Fruit fly (Drosophila melanogaster): ENCODE data around the gene Gr93b.

Gr93b gene

dm6 chr3R:21870158-21870971, 26.8 kb upstream of the Gr93b start, which contains the start of gene CG31431 (continued):
- TF ChIP-seq CG30020 (tag; optimal IDR thresholded peaks at IDR 0.05): peak; percentile 77
- peak; percentile 96 for TF ChIP-seq CG4404 (GFP tag; IDR thresholded peaks at IDR 0.05)
- peak; percentile 95 for TF ChIP-seq klu (GFP tag; IDR thresholded peaks at IDR 0.05)
- peak; percentile 97 for TF ChIP-seq Fer2 (tag; optimal IDR thresholded peaks at IDR 0.05)
- TF ChIP-seq CG1233 (GFP tag; optimal IDR thresholded peaks at IDR 0.05): peak; percentile 97
- peak; percentile 95 for TF ChIP-seq scrt (GFP tag; optimal IDR thresholded peaks at IDR 0.05)
- TF ChIP-seq CG8388 (GFP tag; optimal IDR thresholded peaks at IDR 0.05): peak; percentile 93
- peak; percentile 98 for TF ChIP-seq tgo (GFP tag; IDR thresholded peaks at IDR 0.05)
- TF ChIP-seq CG6813 (GFP tag; optimal IDR thresholded peaks at IDR 0.05): peak; percentile 98
- TF ChIP-seq Xrp1 (GFP tag; IDR thresholded peaks at IDR 0.05): peak; percentile 97
- TF ChIP-seq CG12236 (GFP tag; optimal IDR thresholded peaks at IDR 0.05): peak; percentile 93
- peak; percentile 98 for TF ChIP-seq Meics (GFP tag; optimal IDR thresholded peaks at IDR 0.05)
- TF ChIP-seq CG14014 (GFP tag; IDR thresholded peaks at IDR 0.05): peak; percentile 98
- TF ChIP-seq peb (GFP tag; IDR thresholded peaks at IDR 0.05): peak; percentile 90
- peak; percentile 83 for TF ChIP-seq YL-1 (GFP tag; optimal IDR thresholded peaks at IDR 0.05)
- peak; percentile 97 for TF ChIP-seq CG30403 (GFP tag; optimal IDR thresholded peaks at IDR 0.05)
- TF ChIP-seq CG2129 (GFP tag; IDR thresholded peaks at IDR 0.05; ENCODE audit: partially characterized antibody): no peak
- peak; percentile 95 for TF ChIP-seq kay (GFP tag; optimal IDR thresholded peaks at IDR 0.05)
- peak; percentile 92 for TF ChIP-seq sqz (GFP tag; optimal IDR thresholded peaks at IDR 0.05)
- peak; percentile 96 for TF ChIP-seq cas (GFP tag; IDR thresholded peaks at IDR 0.05)
- peak; percentile 97 for TF ChIP-seq zen (tag; optimal IDR thresholded peaks at IDR 0.05)
- peak; percentile 97 for TF ChIP-seq CG31441 (GFP tag; IDR thresholded peaks at IDR 0.05)
- TF ChIP-seq CG8924 (tag; optimal IDR thresholded peaks at IDR 0.05): peak; percentile 98
- peak; percentile 84 for TF ChIP-seq CkIIα-i1 (GFP tag; IDR thresholded peaks at IDR 0.05)
- TF ChIP-seq NfI (GFP tag; optimal IDR thresholded peaks at IDR 0.05): peak; percentile 96
- TF ChIP-seq Ets97D (GFP tag; optimal IDR thresholded peaks at IDR 0.05): peak; percentile 90
- no peak for TF ChIP-seq Doc3 (GFP tag; IDR thresholded peaks at IDR 0.05; ENCODE audit: partially characterized antibody)
- TF ChIP-seq sima (GFP tag; optimal IDR thresholded peaks at IDR 0.05): peak; percentile 94
- peak; percentile 97 for TF ChIP-seq ara (GFP tag; IDR thresholded peaks at IDR 0.05)
- TF ChIP-seq Abd-B (GFP tag; optimal IDR thresholded peaks at IDR 0.05): peak; percentile 93
- TF ChIP-seq cato (GFP tag; optimal IDR thresholded peaks at IDR 0.05; ENCODE audit: borderline replicate concordance): peak; percentile 93
- TF ChIP-seq phol (tag; optimal IDR thresholded peaks at IDR 0.05): peak; percentile 94
- TF ChIP-seq CG18599 (GFP tag; optimal IDR thresholded peaks at IDR 0.05): peak; percentile 99
- TF ChIP-seq Eip74EF (GFP tag; optimal IDR thresholded peaks at IDR 0.05): peak in 1 of 2 experiments; percentile 96
- TF ChIP-seq CG12942 (GFP tag; optimal IDR thresholded peaks at IDR 0.05): peak; percentile 95
- peak; percentile 99 for TF ChIP-seq slbo (GFP tag; IDR thresholded peaks at IDR 0.05)
- peak; percentile 98 for TF ChIP-seq CG2678 (tag; optimal IDR thresholded peaks at IDR 0.05)
- peak; percentile 95 for TF ChIP-seq CG10147 (GFP tag; optimal IDR thresholded peaks at IDR 0.05)
- TF ChIP-seq Awh (GFP tag; IDR thresholded peaks at IDR 0.05): peak; percentile 95
- TF ChIP-seq CG17361 (GFP tag; IDR thresholded peaks at IDR 0.05): peak; percentile 97
- peak; percentile 95 for TF ChIP-seq HmgD (GFP tag; optimal IDR thresholded peaks at IDR 0.05)
- TF ChIP-seq CG1529 (GFP tag; optimal IDR thresholded peaks at IDR 0.05): peak; percentile 91
- peak; percentile 97 for TF ChIP-seq NK7.1 (GFP tag; optimal IDR thresholded peaks at IDR 0.05)
- TF ChIP-seq nerfin-1 (tag; optimal IDR thresholded peaks at IDR 0.05): peak; percentile 90
- peak; percentile 81 for TF ChIP-seq E2f2 (GFP tag; IDR thresholded peaks at IDR 0.05)
- peak; percentile 81 for TF ChIP-seq CG3995 (GFP tag; optimal IDR thresholded peaks at IDR 0.05)
- TF ChIP-seq zfh2 (GFP tag; optimal IDR thresholded peaks at IDR 0.05): peak; percentile 97
- TF ChIP-seq Camta (GFP tag; optimal IDR thresholded peaks at IDR 0.05): peak; percentile 96
- peak; percentile 98 for TF ChIP-seq lilli (GFP tag; optimal IDR thresholded peaks at IDR 0.05)
